Worm (Caenorhabditis elegans) whole organism, L1 larva: ENCODE data around the gene C43G2.3.

Experiments
- aha-1 ChIP-seq: fragments of 150-350 bp; optimal IDR thresholded peaks from 2 replicates; lab custom pipeline; 2014; ENCODE audit warnings: missing biosample characterization, missing genetic modification characterization
- aly-2 ChIP-seq: fragments of 150-350 bp; optimal IDR thresholded peaks from 2 replicates; lab custom pipeline; 2014; ENCODE audit warnings: missing biosample characterization, missing genetic modification characterization
- ama-1 ChIP-seq: fragments of 150-350 bp; optimal IDR thresholded peaks from 2 replicates; lab custom pipeline; 2014
- blmp-1 ChIP-seq: fragments of 150-350 bp; optimal IDR thresholded peaks from 2 replicates; lab custom pipeline; 2014; ENCODE audit warnings: missing biosample characterization, missing genetic modification characterization
- ceh-82 ChIP-seq, 3 experiments: fragments of 150-350 bp in 1 of 3; sonication (generic microtip) in 2 of 3; optimal IDR thresholded peaks; 2 replicates each; lab custom pipeline; 2014 to 2017; ENCODE audit warnings: missing biosample characterization in 3 of 3, missing genetic modification characterization in 3 of 3
- lin-35 ChIP-seq, 2 experiments: fragments of 150-350 bp; optimal IDR thresholded peaks; 2 replicates each; lab custom pipeline; 2014; ENCODE audit warnings: missing biosample characterization in 2 of 2, missing genetic modification characterization in 2 of 2, missing genetic modification reagents in 2 of 2
- mdl-1 ChIP-seq, 2 experiments: fragments of 150-350 bp; optimal IDR thresholded peaks; 2 replicates each; lab custom pipeline; 2014 to 2017; ENCODE audit warnings: missing biosample characterization in 2 of 2, missing genetic modification characterization in 2 of 2, inconsistent platforms in 1 of 2
- mep-1 ChIP-seq: fragments of 150-350 bp; optimal IDR thresholded peaks from 2 replicates; lab custom pipeline; 2014; ENCODE audit warnings: missing biosample characterization, missing genetic modification characterization
- nhr-11 ChIP-seq: fragments of 150-350 bp; optimal IDR thresholded peaks from 2 replicates; lab custom pipeline; 2014; ENCODE audit warnings: missing biosample characterization, missing genetic modification characterization
- swsn-7 ChIP-seq: sonication (generic microtip); optimal IDR thresholded peaks from 2 replicates; lab custom pipeline; 2016; ENCODE audit warnings: missing genetic modification characterization, missing compliant biosample characterization
- tbx-2 ChIP-seq: sonication (generic microtip); optimal IDR thresholded peaks from 2 replicates; lab custom pipeline; 2016; ENCODE audit warnings: missing genetic modification characterization, missing compliant biosample characterization
- ztf-11 ChIP-seq, 2 experiments: sonication (generic microtip); optimal IDR thresholded peaks; 2 replicates each; lab custom pipeline; 2016 to 2017; ENCODE audit warnings: missing genetic modification characterization in 2 of 2, missing biosample characterization in 1 of 2, missing compliant biosample characterization in 1 of 2

DNA sequence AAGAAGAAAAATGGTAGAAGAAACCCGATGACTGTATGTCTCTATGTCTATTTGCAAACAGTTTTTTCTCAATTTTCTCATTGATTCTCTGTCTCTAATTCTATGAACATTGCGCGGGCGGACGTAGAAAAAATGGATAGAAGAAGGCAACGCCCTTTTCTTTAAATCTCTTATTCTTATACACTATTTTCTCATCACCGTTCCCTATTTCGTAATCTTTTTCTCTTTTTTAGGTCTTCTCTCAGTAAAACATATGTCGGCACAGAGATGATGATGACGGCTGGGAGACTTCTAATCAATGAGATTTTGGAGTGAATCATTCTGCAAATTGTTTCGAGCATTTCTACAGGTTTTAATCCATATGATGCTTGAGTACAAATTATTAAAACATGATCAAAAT, 44.1 kb downstream of the C43G2.3 start:
- TF ChIP-seq ceh-82 (tag; optimal IDR thresholded peaks at IDR 0.05; lab: Kevin White, UChicago), result no peak
- TF ChIP-seq nhr-11, result no peak
- no peak for TF ChIP-seq mdl-1 (tag; optimal IDR thresholded peaks at IDR 0.05; lab: Kevin White, UChicago)
- TF ChIP-seq lin-35 (GFP tag; optimal IDR thresholded peaks at IDR 0.05; lab: Kevin White, UChicago), result peak in 1 of 2 experiments; percentile 47
- TF ChIP-seq tbx-2 (tag; lab: Kevin White, UChicago), result peak; percentile 15
- no peak for TF ChIP-seq ztf-11 (tag; optimal IDR thresholded peaks at IDR 0.05; lab: Kevin White, UChicago)
- TF ChIP-seq swsn-7 (tag; lab: Kevin White, UChicago), result no peak
- peak; percentile 46 for TF ChIP-seq blmp-1 (tag; lab: Kevin White, UChicago)
- no peak for TF ChIP-seq ama-1 (lab: Kevin White, UChicago)
- no peak for TF ChIP-seq aly-2
- TF ChIP-seq aha-1 (tag; lab: Kevin White, UChicago), result no peak
- peak; percentile 42 for TF ChIP-seq mep-1 (tag; lab: Kevin White, UChicago)
